Worm (Caenorhabditis elegans): ENCODE results near the gene C27F2.7.

ce11 chrIII:4968146-4968545 lies 16.1 kb downstream of the C27F2.7 start:
- TF ChIP-seq ceh-9 (tag; optimal IDR thresholded peaks at IDR 0.05): no peak
- TF ChIP-seq ztf-11 (tag; optimal IDR thresholded peaks at IDR 0.05): no peak
- TF ChIP-seq nhr-25 (tag; optimal IDR thresholded peaks at IDR 0.05): no peak
- TF ChIP-seq nhr-12 (tag; optimal IDR thresholded peaks at IDR 0.05): no peak
- TF ChIP-seq ceh-16 (tag; optimal IDR thresholded peaks at IDR 0.05): no peak
- TF ChIP-seq fkh-2 (tag; optimal IDR thresholded peaks at IDR 0.05): no peak
- TF ChIP-seq ztf-4 (tag; optimal IDR thresholded peaks at IDR 0.05): no peak
- TF ChIP-seq snpc-4 (tag; optimal IDR thresholded peaks at IDR 0.05): no peak
- TF ChIP-seq fkh-10 (GFP tag; optimal IDR thresholded peaks at IDR 0.05): no peak
- TF ChIP-seq nhr-11 (tag; optimal IDR thresholded peaks at IDR 0.05): no peak
